Worm (Caenorhabditis elegans): ENCODE results near the gene W03F9.1.

Gene W03F9.1

ce11 chrV:102165-102564 is 24.4 kb downstream of the W03F9.1 start:
- no peak for TF ChIP-seq F13H6.1 (tag; optimal IDR thresholded peaks at IDR 0.05)
- TF ChIP-seq crh-2 (tag; optimal IDR thresholded peaks at IDR 0.05): no peak
- TF ChIP-seq nhr-23 (tag; optimal IDR thresholded peaks at IDR 0.05): no peak
- no peak for TF ChIP-seq ztf-11 (tag; optimal IDR thresholded peaks at IDR 0.05)
- no peak for TF ChIP-seq nhr-77 (tag; optimal IDR thresholded peaks at IDR 0.05)
- no peak for TF ChIP-seq sma-3 (GFP tag; optimal IDR thresholded peaks at IDR 0.05)

ce11 chrV:83732-84131 is 42.8 kb downstream of the W03F9.1 start, which contains the start of gene daam-1:
daam-1 (minus strand) TSS chrV:83832.
- no peak for TF ChIP-seq nhr-23 (tag; optimal IDR thresholded peaks at IDR 0.05)
- no peak for TF ChIP-seq nhr-6 (tag; optimal IDR thresholded peaks at IDR 0.05)
- TF ChIP-seq ceh-82 (tag; optimal IDR thresholded peaks at IDR 0.05): no peak
- no peak for TF ChIP-seq blmp-1 (tag; optimal IDR thresholded peaks at IDR 0.05; ENCODE audit: insufficient read depth)
- no peak for TF ChIP-seq nhr-77 (tag; optimal IDR thresholded peaks at IDR 0.05)
- no peak for TF ChIP-seq peb-1 (tag; optimal IDR thresholded peaks at IDR 0.05)
- TF ChIP-seq nhr-129 (tag; optimal IDR thresholded peaks at IDR 0.05): no peak
- no peak for TF ChIP-seq R02D3.7 (tag; optimal IDR thresholded peaks at IDR 0.05)
- TF ChIP-seq mdl-1 (tag; optimal IDR thresholded peaks at IDR 0.05): no peak
- TF ChIP-seq lin-13 (GFP tag; optimal IDR thresholded peaks at IDR 0.05): no peak
- TF ChIP-seq mab-5 (tag; optimal IDR thresholded peaks at IDR 0.05): no peak
- TF ChIP-seq sma-3 (GFP tag; optimal IDR thresholded peaks at IDR 0.05): no peak
- TF ChIP-seq unc-39 (tag; optimal IDR thresholded peaks at IDR 0.05): no peak
- no peak for TF ChIP-seq nhr-21 (tag; optimal IDR thresholded peaks at IDR 0.05)
- TF ChIP-seq dmd-4 (tag; optimal IDR thresholded peaks at IDR 0.05): no peak
- no peak for TF ChIP-seq ama-1 (optimal IDR thresholded peaks at IDR 0.05)
- no peak for TF ChIP-seq nhr-25 (tag; optimal IDR thresholded peaks at IDR 0.05)
- no peak for TF ChIP-seq elt-1 (tag; optimal IDR thresholded peaks at IDR 0.05)
- no peak for TF ChIP-seq unc-62 (GFP tag; optimal IDR thresholded peaks at IDR 0.05)

Data from whole organism, L2 larva.